Worm (Caenorhabditis elegans) whole organism, late embryonic: ENCODE results near the gene F49C12.15.

Experiments used
- C08G9.2 ChIP-seq: sonication (generic microtip); optimal IDR thresholded peaks from 2 replicates; lab custom pipeline; 2016; ENCODE audit warnings: mild to moderate bottlenecking, missing genetic modification characterization, moderate library complexity, missing compliant biosample characterization
- C38D4.7 ChIP-seq: fragments of 200-800 bp; sonication (Bioruptor generic); optimal IDR thresholded peaks from 2 replicates; lab custom pipeline; 2018; ENCODE audit warnings: mild to moderate bottlenecking, missing genetic modification characterization, moderate library complexity, missing compliant biosample characterization
- F13H6.1 ChIP-seq: sonication (generic microtip); optimal IDR thresholded peaks from 2 replicates; lab custom pipeline; 2016; ENCODE audit warnings: missing genetic modification characterization, missing compliant biosample characterization
- ama-1 ChIP-seq: fragments of 150-350 bp; optimal IDR thresholded peaks from 2 replicates; lab custom pipeline; 2014
- ceh-14 ChIP-seq: sonication (generic microtip); optimal IDR thresholded peaks from 2 replicates; lab custom pipeline; 2016; ENCODE audit warnings: missing genotype, missing genetic modification characterization, missing compliant biosample characterization
- ceh-18 ChIP-seq: sonication (generic microtip); optimal IDR thresholded peaks from 2 replicates; lab custom pipeline; 2016; ENCODE audit warnings: missing genetic modification characterization, missing compliant biosample characterization
- ceh-19 ChIP-seq: fragments of 200-800 bp; sonication (Bioruptor generic); optimal IDR thresholded peaks from 2 replicates; lab custom pipeline; 2018; ENCODE audit warnings: mild to moderate bottlenecking, missing genetic modification characterization, missing compliant biosample characterization
- ceh-24 ChIP-seq: sonication (generic microtip); optimal IDR thresholded peaks from 2 replicates; lab custom pipeline; 2016; ENCODE audit warnings: mild to moderate bottlenecking, missing genetic modification characterization, missing compliant biosample characterization
- ceh-30 ChIP-seq: fragments of 150-350 bp; optimal IDR thresholded peaks from 2 replicates; lab custom pipeline; 2014; ENCODE audit warnings: missing biosample characterization, missing genetic modification characterization
- ceh-31 ChIP-seq: sonication (generic microtip); optimal IDR thresholded peaks from 2 replicates; lab custom pipeline; 2016; ENCODE audit warnings: missing genetic modification characterization, missing compliant biosample characterization
- ceh-34 ChIP-seq: sonication (generic microtip); optimal IDR thresholded peaks from 2 replicates; lab custom pipeline; 2016; ENCODE audit warnings: mild to moderate bottlenecking, missing genetic modification characterization, missing compliant biosample characterization
- ceh-45 ChIP-seq: fragments of 200-800 bp; sonication (Bioruptor generic); IDR thresholded peaks from 2 replicates; pipeline ENCODE4 v1.3.6; 2022; ENCODE audit warnings: missing genetic modification reagents, missing genetic modification characterization, missing compliant biosample characterization
- ceh-48 ChIP-seq: sonication (generic microtip); optimal IDR thresholded peaks from 2 replicates; lab custom pipeline; 2016; ENCODE audit warnings: missing genetic modification characterization, inconsistent platforms, missing compliant biosample characterization
- ceh-6 ChIP-seq: fragments of 200-800 bp; sonication (Bioruptor generic); optimal IDR thresholded peaks from 2 replicates; lab custom pipeline; 2018; ENCODE audit warnings: mild to moderate bottlenecking, missing genetic modification characterization, missing compliant biosample characterization
- che-1 ChIP-seq: sonication (generic microtip); optimal IDR thresholded peaks from 2 replicates; lab custom pipeline; 2016; ENCODE audit warnings: mild to moderate bottlenecking, missing genetic modification characterization, missing compliant biosample characterization
- dmd-4 ChIP-seq: sonication (generic microtip); optimal IDR thresholded peaks from 2 replicates; lab custom pipeline; 2016; ENCODE audit warnings: borderline replicate concordance, missing genetic modification characterization, missing compliant biosample characterization
- dve-1 ChIP-seq: sonication (generic microtip); optimal IDR thresholded peaks from 2 replicates; lab custom pipeline; 2017; ENCODE audit warnings: antibody characterized with exemption, mild to moderate bottlenecking, missing genetic modification characterization, missing compliant biosample characterization
- elt-4 ChIP-seq: sonication (generic microtip); optimal IDR thresholded peaks from 2 replicates; lab custom pipeline; 2016; ENCODE audit warnings: missing genetic modification characterization, missing compliant biosample characterization
- ets-4 ChIP-seq: sonication (generic microtip); optimal IDR thresholded peaks from 2 replicates; lab custom pipeline; 2016; ENCODE audit warnings: missing genetic modification characterization, missing compliant biosample characterization
- eyg-1 ChIP-seq: sonication (generic microtip); optimal IDR thresholded peaks from 2 replicates; lab custom pipeline; 2016; ENCODE audit warnings: missing genotype, missing genetic modification characterization, missing compliant biosample characterization
- fkh-10 ChIP-seq: fragments of 150-350 bp; optimal IDR thresholded peaks from 2 replicates; lab custom pipeline; 2014; ENCODE audit warnings: missing biosample characterization, missing genetic modification reagents, missing genetic modification characterization
- fkh-6 ChIP-seq: sonication (generic microtip); optimal IDR thresholded peaks from 2 replicates; lab custom pipeline; 2016; ENCODE audit warnings: missing genetic modification characterization, missing compliant biosample characterization
- hlh-30 ChIP-seq: sonication (generic microtip); optimal IDR thresholded peaks from 2 replicates; lab custom pipeline; 2017; ENCODE audit warnings: antibody characterized with exemption, missing genetic modification characterization, missing compliant biosample characterization; ENCODE audit not compliant: insufficient read depth
- hlh-6 ChIP-seq: sonication (generic microtip); optimal IDR thresholded peaks from 2 replicates; lab custom pipeline; 2016; ENCODE audit warnings: missing genotype, missing genetic modification characterization, missing compliant biosample characterization
- hlh-8 ChIP-seq: sonication (generic microtip); optimal IDR thresholded peaks from 2 replicates; lab custom pipeline; 2016; ENCODE audit warnings: missing genotype, missing genetic modification characterization, missing compliant biosample characterization
- madf-2 ChIP-seq: sonication (generic microtip); optimal IDR thresholded peaks from 2 replicates; lab custom pipeline; 2017; ENCODE audit warnings: missing genetic modification characterization, missing compliant biosample characterization
- nfya-1 ChIP-seq: sonication (generic microtip); optimal IDR thresholded peaks from 2 replicates; lab custom pipeline; 2017; ENCODE audit warnings: missing genetic modification characterization, mild to moderate bottlenecking, missing compliant biosample characterization, antibody characterized with exemption, moderate library complexity
- nhr-11 ChIP-seq: fragments of 150-350 bp; optimal IDR thresholded peaks from 2 replicates; lab custom pipeline; 2014; ENCODE audit warnings: missing biosample characterization, missing genetic modification characterization
- npax-4 ChIP-seq: sonication (generic microtip); optimal IDR thresholded peaks from 2 replicates; lab custom pipeline; 2016; ENCODE audit warnings: missing genetic modification characterization, missing compliant biosample characterization
- odd-2 ChIP-seq: sonication (generic microtip); optimal IDR thresholded peaks from 2 replicates; lab custom pipeline; 2017; ENCODE audit warnings: antibody characterized with exemption, mild to moderate bottlenecking, missing genetic modification characterization, missing compliant biosample characterization
- pat-9 ChIP-seq: fragments of 200-800 bp; sonication (Bioruptor generic); optimal IDR thresholded peaks from 2 replicates; lab custom pipeline; 2018; ENCODE audit warnings: mild to moderate bottlenecking, missing genetic modification characterization, moderate library complexity, missing compliant biosample characterization
- pax-1 ChIP-seq: fragments of 150-350 bp; optimal IDR thresholded peaks from 2 replicates; lab custom pipeline; 2014; ENCODE audit warnings: missing biosample characterization, missing genetic modification characterization
- pha-2 ChIP-seq: sonication (generic microtip); optimal IDR thresholded peaks from 2 replicates; lab custom pipeline; 2017; ENCODE audit warnings: mild to moderate bottlenecking, missing genetic modification characterization, missing compliant biosample characterization
- pha-4 ChIP-seq: fragments of 150-350 bp; optimal IDR thresholded peaks from 2 replicates; lab custom pipeline; 2018; ENCODE audit warnings: missing biosample characterization, missing genetic modification reagents, missing genetic modification characterization
- pqm-1 ChIP-seq: sonication (generic microtip); optimal IDR thresholded peaks from 2 replicates; lab custom pipeline; 2016; ENCODE audit warnings: missing genetic modification characterization, missing compliant biosample characterization
- pros-1 ChIP-seq: fragments of 150-350 bp; optimal IDR thresholded peaks from 2 replicates; lab custom pipeline; 2014; ENCODE audit warnings: missing biosample characterization, missing genetic modification reagents, missing genetic modification characterization
- ref-2 ChIP-seq: sonication (generic microtip); optimal IDR thresholded peaks from 2 replicates; lab custom pipeline; 2016; ENCODE audit warnings: missing genetic modification characterization, missing compliant biosample characterization
- rnt-1 ChIP-seq: sonication (generic microtip); optimal IDR thresholded peaks from 2 replicates; lab custom pipeline; 2016; ENCODE audit warnings: missing genetic modification characterization, missing compliant biosample characterization
- sdc-2 ChIP-seq: sonication (generic microtip); optimal IDR thresholded peaks from 2 replicates; lab custom pipeline; 2016; ENCODE audit warnings: missing genotype, missing genetic modification characterization, missing compliant biosample characterization
- sox-2 ChIP-seq: fragments of 200-800 bp; sonication (Bioruptor generic); IDR thresholded peaks from 2 replicates; pipeline ENCODE4 v1.3.6; 2022; ENCODE audit warnings: missing genetic modification reagents, missing genetic modification characterization, missing compliant biosample characterization
- syd-9 ChIP-seq: sonication (generic microtip); optimal IDR thresholded peaks from 2 replicates; lab custom pipeline; 2016; ENCODE audit warnings: mild to moderate bottlenecking, missing genetic modification characterization, moderate library complexity, missing compliant biosample characterization
- tbx-7 ChIP-seq: sonication (generic microtip); optimal IDR thresholded peaks from 2 replicates; lab custom pipeline; 2016; ENCODE audit warnings: missing genotype, missing genetic modification characterization, missing compliant biosample characterization
- ttx-3 ChIP-seq: sonication (generic microtip); optimal IDR thresholded peaks from 2 replicates; lab custom pipeline; 2016; ENCODE audit warnings: missing genetic modification reagents, missing genetic modification characterization, missing compliant biosample characterization
- unc-3 ChIP-seq, 2 experiments: fragments of 200-800 bp in 1 of 2; sonication (Bioruptor generic) in 1 of 2; sonication (generic microtip) in 1 of 2; conservative IDR thresholded peaks in 1 of 2; optimal IDR thresholded peaks in 1 of 2; 2 replicates each; pipeline versions ENCODE4 v1.3.6 to Lab custom; 2016 to 2022; ENCODE audit warnings: missing compliant biosample characterization in 2 of 2, missing genetic modification characterization in 2 of 2, missing genetic modification reagents in 1 of 2
- unc-86 ChIP-seq: sonication (generic microtip); optimal IDR thresholded peaks from 2 replicates; lab custom pipeline; 2016; ENCODE audit warnings: missing genetic modification characterization, missing compliant biosample characterization
- zip-5 ChIP-seq: sonication (generic microtip); optimal IDR thresholded peaks from 2 replicates; lab custom pipeline; 2016; ENCODE audit warnings: missing genetic modification characterization, missing compliant biosample characterization
- ztf-16 ChIP-seq: sonication (generic microtip); optimal IDR thresholded peaks from 2 replicates; lab custom pipeline; 2017; ENCODE audit warnings: missing genetic modification characterization, missing compliant biosample characterization

F49C12.15 gene

DNA sequence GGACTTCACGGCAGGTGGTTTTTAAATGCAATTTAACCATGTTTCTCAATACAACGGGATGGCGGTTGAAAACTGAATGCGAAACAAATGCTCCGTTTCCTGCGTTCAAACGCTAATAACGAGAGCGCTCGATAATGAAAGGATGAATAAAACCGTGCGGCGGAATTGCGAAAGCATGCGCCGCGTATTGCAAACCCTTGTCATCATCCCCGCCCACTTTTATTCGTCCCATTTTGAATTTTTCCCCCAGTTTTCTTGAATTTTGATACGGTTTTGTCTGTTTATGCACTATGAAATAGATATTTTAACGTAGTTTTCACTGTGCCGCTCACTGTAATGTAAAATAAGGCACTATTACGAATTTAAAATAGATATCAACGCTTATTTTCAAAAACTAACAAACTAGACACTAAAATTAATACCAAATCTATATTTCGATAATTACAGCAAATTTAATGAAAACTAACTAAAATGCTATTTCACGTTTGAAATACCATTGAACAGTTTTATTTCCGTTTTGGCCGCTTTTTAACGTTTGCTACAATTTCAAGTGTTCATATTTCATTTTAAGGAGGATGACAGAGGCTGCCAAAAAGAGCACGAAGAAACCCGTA, 8.1 kb upstream of the F49C12.15 start, which contains the start of the genes F49C12.9 and rpn-7 (continued):
- TF ChIP-seq unc-3 (GFP tag; conservative IDR thresholded peaks at IDR 0.05; lab: Robert Waterston, UW) (no peak), unc-3 (tag; optimal IDR thresholded peaks at IDR 0.05; lab: Kevin White, UChicago) (peak; percentile 62), nhr-11 (tag; lab: Kevin White, UChicago) (no peak), ceh-24 (tag; lab: Kevin White, UChicago) (no peak), pha-4 (tag; lab: Kevin White, UChicago) (no peak), ceh-19 (GFP tag; lab: Kevin White, UChicago) (peak; percentile 60), ceh-48 (tag; lab: Kevin White, UChicago) (peak; percentile 59), ceh-45 (GFP tag; lab: Robert Waterston, UW) (0 out of 2 replicates have a peak, but pooled peaks have one; percentile 42), pax-1 (tag; lab: Kevin White, UChicago) (no peak), ceh-31 (tag; lab: Kevin White, UChicago) (peak; percentile 64), elt-4 (tag; lab: Kevin White, UChicago) (no peak), ceh-14 (tag; lab: Kevin White, UChicago) (peak; percentile 73), hlh-30 (tag; lab: Kevin White, UChicago) (no peak), ets-4 (tag; lab: Kevin White, UChicago) (no peak), pqm-1 (tag; lab: Kevin White, UChicago) (no peak), ceh-34 (tag; lab: Kevin White, UChicago) (peak; percentile 68), ceh-18 (peak; percentile 34), fkh-10 (GFP tag; lab: Kevin White, UChicago) (no peak), C38D4.7 (GFP tag; lab: Kevin White, UChicago) (peak; percentile 61), hlh-8 (tag; lab: Kevin White, UChicago) (no peak), che-1 (peak; percentile 43), ceh-6 (GFP tag; lab: Kevin White, UChicago) (peak; percentile 64), zip-5 (tag; lab: Kevin White, UChicago) (peak; percentile 44), fkh-6 (peak; percentile 65), tbx-7 (tag; lab: Kevin White, UChicago) (no peak), sox-2 (GFP tag; lab: Robert Waterston, UW) (peak; percentile 72), sdc-2 (tag; lab: Kevin White, UChicago) (no peak), unc-86 (tag; lab: Kevin White, UChicago) (peak; percentile 55), eyg-1 (tag; lab: Kevin White, UChicago) (peak; percentile 28), F13H6.1 (tag; lab: Kevin White, UChicago) (peak; percentile 35), ama-1 (lab: Kevin White, UChicago) (no peak), hlh-6 (peak; percentile 51), dmd-4 (tag; lab: Kevin White, UChicago) (no peak), odd-2 (tag; lab: Kevin White, UChicago) (peak; percentile 31), ceh-30 (tag; lab: Kevin White, UChicago) (no peak), ztf-16 (peak; percentile 49), npax-4 (peak; percentile 5), pat-9 (tag; lab: Kevin White, UChicago) (peak; percentile 64), pha-2 (peak; percentile 42), pros-1 (tag; lab: Kevin White, UChicago) (no peak), rnt-1 (tag; lab: Kevin White, UChicago) (peak; percentile 42)

DNA sequence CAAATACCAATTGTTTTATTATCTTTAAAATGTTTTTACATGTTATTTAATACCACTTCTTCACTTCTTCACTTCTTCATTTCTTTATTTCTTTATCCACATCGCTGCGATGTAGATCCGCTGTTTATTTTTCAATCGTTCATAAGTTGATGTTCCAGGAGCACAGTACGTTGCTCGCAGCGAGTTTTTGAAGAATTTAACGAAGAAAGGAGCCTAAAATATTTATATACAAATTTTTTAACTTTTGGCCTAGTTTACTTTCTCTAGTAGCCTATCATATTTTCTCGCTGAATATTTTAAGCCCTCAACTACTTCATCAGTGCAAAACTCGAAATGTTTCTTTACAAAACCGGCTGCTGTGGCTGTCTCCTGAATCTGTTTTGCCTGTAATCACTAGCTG, 6.1 kb upstream of the F49C12.15 start:
- TF ChIP-seq ets-4 (tag; lab: Kevin White, UChicago), result no peak
- no peak for TF ChIP-seq ceh-19 (GFP tag; lab: Kevin White, UChicago)
- TF ChIP-seq ref-2 (tag; lab: Kevin White, UChicago), result no peak
- no peak for TF ChIP-seq pha-4 (tag; lab: Kevin White, UChicago)
- no peak for TF ChIP-seq dve-1 (tag; lab: Kevin White, UChicago)
- no peak for TF ChIP-seq rnt-1 (tag; lab: Kevin White, UChicago)
- no peak for TF ChIP-seq nfya-1 (tag; lab: Kevin White, UChicago)
- TF ChIP-seq madf-2 (tag; lab: Kevin White, UChicago), result no peak
- no peak for TF ChIP-seq unc-3 (GFP tag; conservative IDR thresholded peaks at IDR 0.05; lab: Robert Waterston, UW)
- TF ChIP-seq unc-3 (tag; optimal IDR thresholded peaks at IDR 0.05; lab: Kevin White, UChicago), result no peak
- TF ChIP-seq ceh-48 (tag; lab: Kevin White, UChicago), result no peak
- no peak for TF ChIP-seq syd-9 (tag; lab: Kevin White, UChicago)
- no peak for TF ChIP-seq C08G9.2 (tag; lab: Kevin White, UChicago)
- no peak for TF ChIP-seq nhr-11 (tag; lab: Kevin White, UChicago)
- no peak for TF ChIP-seq ttx-3 (tag; lab: Kevin White, UChicago)
- TF ChIP-seq ceh-24 (tag; lab: Kevin White, UChicago), result no peak
